Worm (Caenorhabditis elegans) whole organism, young adult: ENCODE results near the gene nhr-197.

Source experiments
- B0261.1 ChIP-seq: sonication (generic microtip); optimal IDR thresholded peaks from 2 replicates; lab custom pipeline; 2016; ENCODE audit warnings: mild to moderate bottlenecking, missing genetic modification characterization, moderate library complexity, missing compliant biosample characterization
- C06A6.2 ChIP-seq: fragments of 200-800 bp; sonication (Bioruptor generic); conservative IDR thresholded peaks from 2 replicates; pipeline ENCODE4 v1.3.6; 2022; ENCODE audit warnings: missing genetic modification characterization, missing compliant biosample characterization
- C17E4.6 ChIP-seq: fragments of 200-800 bp; sonication (Bioruptor generic); IDR thresholded peaks from 2 replicates; pipeline ENCODE4 v1.3.6; 2022; ENCODE audit warnings: missing genetic modification reagents, missing genetic modification characterization, missing compliant biosample characterization
- D2030.7 ChIP-seq: fragments of 200-800 bp; sonication (Bioruptor generic); IDR thresholded peaks from 2 replicates; pipeline ENCODE4 v1.3.6; 2022; ENCODE audit warnings: missing genetic modification reagents, missing genetic modification characterization, missing compliant biosample characterization
- F23B12.7 ChIP-seq: sonication (generic microtip); optimal IDR thresholded peaks from 2 replicates; lab custom pipeline; 2017; ENCODE audit warnings: missing genetic modification characterization, mild to moderate bottlenecking, missing compliant biosample characterization, antibody characterized with exemption, moderate library complexity; ENCODE audit not compliant: insufficient read depth
- F39B2.1 ChIP-seq: fragments of 200-800 bp; sonication (Bioruptor generic); IDR thresholded peaks from 2 replicates; pipeline ENCODE4 v1.3.6; 2022; ENCODE audit warnings: missing genetic modification reagents, missing genetic modification characterization, missing compliant biosample characterization
- F52B5.7 ChIP-seq: sonication (generic microtip); optimal IDR thresholded peaks from 2 replicates; lab custom pipeline; 2016; ENCODE audit warnings: mild to moderate bottlenecking, missing genetic modification characterization, missing compliant biosample characterization
- F55B11.4 ChIP-seq: sonication (generic microtip); optimal IDR thresholded peaks from 2 replicates; lab custom pipeline; 2016; ENCODE audit warnings: missing compliant biosample characterization, missing genetic modification characterization, borderline replicate concordance; ENCODE audit not compliant: insufficient read depth
- F57A8.1 ChIP-seq: fragments of 200-800 bp; sonication (Bioruptor generic); optimal IDR thresholded peaks from 2 replicates; lab custom pipeline; 2018; ENCODE audit warnings: mild to moderate bottlenecking, missing genetic modification characterization, moderate library complexity, missing compliant biosample characterization
- K11D2.4 ChIP-seq: fragments of 200-800 bp; sonication (Bioruptor generic); IDR thresholded peaks from 2 replicates; pipeline ENCODE4 v1.3.6; 2022; ENCODE audit warnings: missing genetic modification reagents, missing genetic modification characterization, missing compliant biosample characterization
- T26A5.8 ChIP-seq: sonication (generic microtip); optimal IDR thresholded peaks from 2 replicates; lab custom pipeline; 2016; ENCODE audit warnings: missing genetic modification characterization, missing compliant biosample characterization
- Y53F4B.3 ChIP-seq: fragments of 200-800 bp; sonication (Bioruptor generic); IDR thresholded peaks from 2 replicates; pipeline ENCODE4 v1.3.6; 2022; ENCODE audit warnings: missing genetic modification reagents, missing genetic modification characterization, missing compliant biosample characterization
- Y53G8AR.9 ChIP-seq: fragments of 200-800 bp; sonication (Bioruptor generic); conservative IDR thresholded peaks from 2 replicates; pipeline ENCODE4 v1.3.6; 2022; ENCODE audit warnings: missing genetic modification reagents, missing genetic modification characterization, missing compliant biosample characterization
- Y67H2A.10 ChIP-seq: fragments of 200-800 bp; sonication (Bioruptor generic); conservative IDR thresholded peaks from 2 replicates; pipeline ENCODE4 v1.3.6; 2022; ENCODE audit warnings: missing genetic modification reagents, missing genetic modification characterization, missing compliant biosample characterization
- akir-1 ChIP-seq: fragments of 200-800 bp; sonication (Bioruptor generic); optimal IDR thresholded peaks from 2 replicates; lab custom pipeline; 2018; ENCODE audit warnings: mild to moderate bottlenecking, missing genetic modification characterization, moderate library complexity, missing compliant biosample characterization
- ama-1 ChIP-seq, 3 experiments: fragments of 150-350 bp in 1 of 3; sonication (generic microtip) in 2 of 3; optimal IDR thresholded peaks; 2 replicates each; lab custom pipeline; 2014 to 2018; ENCODE audit warnings: missing biosample characterization in 2 of 3, missing genetic modification characterization in 2 of 3, missing genetic modification reagents in 2 of 3
- aptf-2 ChIP-seq: fragments of 200-800 bp; sonication (Bioruptor generic); conservative IDR thresholded peaks from 2 replicates; pipeline ENCODE4 v1.3.6; 2022; ENCODE audit warnings: missing genetic modification reagents, missing genetic modification characterization, missing compliant biosample characterization
- bed-2 ChIP-seq: fragments of 200-800 bp; sonication (Bioruptor generic); IDR thresholded peaks from 2 replicates; pipeline ENCODE4 v1.3.6; 2022; ENCODE audit warnings: missing genetic modification reagents, missing genetic modification characterization, missing compliant biosample characterization
- cebp-1 ChIP-seq, 2 experiments: fragments of 200-800 bp in 1 of 2; sonication (Bioruptor generic) in 1 of 2; sonication (generic microtip) in 1 of 2; IDR thresholded peaks in 1 of 2; optimal IDR thresholded peaks in 1 of 2; 2 replicates each; pipeline versions ENCODE4 v1.3.6 to Lab custom; 2017 to 2022; ENCODE audit warnings: missing compliant biosample characterization in 2 of 2, missing genetic modification characterization in 2 of 2, mild to moderate bottlenecking in 1 of 2, missing genetic modification reagents in 1 of 2, moderate library complexity in 1 of 2
- ceh-40 ChIP-seq: fragments of 200-800 bp; sonication (Bioruptor generic); IDR thresholded peaks from 2 replicates; pipeline ENCODE4 v1.3.6; 2022; ENCODE audit warnings: missing genetic modification characterization, missing compliant biosample characterization
- chd-7 ChIP-seq: sonication (generic microtip); optimal IDR thresholded peaks from 2 replicates; lab custom pipeline; 2016; ENCODE audit warnings: mild to moderate bottlenecking, missing genetic modification characterization, moderate library complexity, missing compliant biosample characterization
- die-1 ChIP-seq: sonication (generic microtip); optimal IDR thresholded peaks from 2 replicates; lab custom pipeline; 2016; ENCODE audit warnings: missing genotype, mild to moderate bottlenecking, missing genetic modification characterization, missing compliant biosample characterization
- dox-1 ChIP-seq: fragments of 200-800 bp; sonication (Bioruptor generic); IDR thresholded peaks from 2 replicates; pipeline ENCODE4 v1.3.6; 2022; ENCODE audit warnings: missing genetic modification reagents, missing genetic modification characterization, missing compliant biosample characterization
- efl-1 ChIP-seq: fragments of 150-350 bp; optimal IDR thresholded peaks from 2 replicates; lab custom pipeline; 2014; ENCODE audit warnings: missing biosample characterization, missing genetic modification reagents, missing genetic modification characterization
- egl-18 ChIP-seq: fragments of 200-800 bp; sonication (Bioruptor generic); IDR thresholded peaks from 2 replicates; pipeline ENCODE4 v1.3.6; 2022; ENCODE audit warnings: missing genetic modification reagents, missing genetic modification characterization, missing compliant biosample characterization
- him-1 ChIP-seq: sonication (generic microtip); optimal IDR thresholded peaks from 2 replicates; lab custom pipeline; 2016; ENCODE audit warnings: missing genotype, missing genetic modification reagents, missing genetic modification characterization, missing compliant biosample characterization
- hlh-26 ChIP-seq: fragments of 200-800 bp; sonication (Bioruptor generic); conservative IDR thresholded peaks from 2 replicates; pipeline ENCODE4 v1.3.6; 2022; ENCODE audit warnings: missing genetic modification reagents, missing genetic modification characterization, missing compliant biosample characterization
- hrde-1 ChIP-seq: sonication (generic microtip); optimal IDR thresholded peaks from 2 replicates; lab custom pipeline; 2016; ENCODE audit warnings: missing genetic modification characterization, mild to moderate bottlenecking, missing compliant biosample characterization, moderate library complexity, missing genotype, missing genetic modification reagents, borderline replicate concordance
- hsf-1 ChIP-seq: fragments of 200-800 bp; sonication (Bioruptor generic); IDR thresholded peaks from 2 replicates; pipeline ENCODE4 v1.3.6; 2022; ENCODE audit warnings: missing genetic modification reagents, missing genetic modification characterization, missing compliant biosample characterization
- lin-35 ChIP-seq, 3 experiments: fragments of 150-350 bp in 2 of 3; sonication (generic microtip) in 1 of 3; optimal IDR thresholded peaks; 2 replicates each; lab custom pipeline; 2014 to 2018; ENCODE audit warnings: missing biosample characterization in 3 of 3, missing genetic modification characterization in 3 of 3, missing genetic modification reagents in 3 of 3
- lsl-1 ChIP-seq: fragments of 200-800 bp; sonication (Bioruptor generic); optimal IDR thresholded peaks from 2 replicates; lab custom pipeline; 2018; ENCODE audit warnings: mild to moderate bottlenecking, missing genetic modification characterization, moderate library complexity, missing compliant biosample characterization
- mel-28 ChIP-seq: sonication (generic microtip); optimal IDR thresholded peaks from 2 replicates; lab custom pipeline; 2016; ENCODE audit warnings: borderline replicate concordance, mild to moderate bottlenecking, missing genetic modification characterization, missing compliant biosample characterization
- nfya-1 ChIP-seq: sonication (generic microtip); optimal IDR thresholded peaks from 2 replicates; lab custom pipeline; 2017; ENCODE audit warnings: antibody characterized with exemption, missing compliant biosample characterization, missing genetic modification characterization, borderline replicate concordance; ENCODE audit not compliant: insufficient read depth
- nhr-179 ChIP-seq: sonication (generic microtip); optimal IDR thresholded peaks from 2 replicates; lab custom pipeline; 2016; ENCODE audit warnings: mild to moderate bottlenecking, missing genetic modification characterization, missing compliant biosample characterization
- nhr-80 ChIP-seq: sonication (generic microtip); optimal IDR thresholded peaks from 2 replicates; lab custom pipeline; 2016; ENCODE audit warnings: missing genetic modification characterization, missing compliant biosample characterization
- pha-4 ChIP-seq: fragments of 150-350 bp; sonication (generic microtip); optimal IDR thresholded peaks from 2 replicates; lab custom pipeline; 2014; ENCODE audit warnings: missing biosample characterization, missing genetic modification reagents, missing genetic modification characterization
- rpc-1 ChIP-seq, 2 experiments: fragments of 150-350 bp in 1 of 2; sonication (generic microtip) in 1 of 2; optimal IDR thresholded peaks; 2 replicates each; lab custom pipeline; 2014 to 2018; ENCODE audit warnings: missing biosample characterization in 1 of 2, missing genetic modification characterization in 1 of 2, missing genetic modification reagents in 1 of 2, missing genotype in 1 of 2
- snpc-3.4 ChIP-seq: sonication (generic microtip); optimal IDR thresholded peaks from 2 replicates; lab custom pipeline; 2017; ENCODE audit warnings: missing genetic modification characterization, mild to moderate bottlenecking, missing compliant biosample characterization, antibody characterized with exemption, moderate library complexity, missing genotype, missing genetic modification reagents
- tbp1 ChIP-seq: fragments of 200-800 bp; sonication (Bioruptor generic); optimal IDR thresholded peaks from 2 replicates; lab custom pipeline; 2018; ENCODE audit warnings: mild to moderate bottlenecking, missing genetic modification characterization, missing compliant biosample characterization
- unc-62 ChIP-seq: fragments of 150-350 bp; optimal IDR thresholded peaks from 2 replicates; lab custom pipeline; 2014; ENCODE audit warnings: missing biosample characterization, missing genetic modification reagents, missing genetic modification characterization
- xnd-1 ChIP-seq: sonication (generic microtip); optimal IDR thresholded peaks from 2 replicates; lab custom pipeline; 2016; ENCODE audit warnings: missing genotype, missing genetic modification reagents, missing genetic modification characterization, missing compliant biosample characterization
- ztf-18 ChIP-seq: sonication (generic microtip); optimal IDR thresholded peaks from 2 replicates; lab custom pipeline; 2016; ENCODE audit warnings: missing genotype, mild to moderate bottlenecking, missing genetic modification characterization, missing compliant biosample characterization
- ztf-22 ChIP-seq: fragments of 200-800 bp; sonication (Bioruptor generic); optimal IDR thresholded peaks from 2 replicates; lab custom pipeline; 2018; ENCODE audit warnings: mild to moderate bottlenecking, missing genetic modification characterization, moderate library complexity, missing compliant biosample characterization
- ztf-6 ChIP-seq: fragments of 200-800 bp; sonication (Bioruptor generic); IDR thresholded peaks from 2 replicates; pipeline ENCODE4 v1.3.6; 2022; ENCODE audit warnings: missing genetic modification reagents, missing genetic modification characterization, missing compliant biosample characterization

The nhr-197 gene

ce11 chrV:15721431-15721830 is 33.7 kb downstream of the nhr-197 start:
- TF ChIP-seq Y53G8AR.9 (GFP tag; lab: Robert Waterston, UW): no peak
- no peak for TF ChIP-seq nhr-80
- TF ChIP-seq lsl-1 (GFP tag; lab: Kevin White, UChicago): no peak
- TF ChIP-seq hlh-26 (GFP tag; lab: Robert Waterston, UW): no peak
- TF ChIP-seq ama-1 (optimal IDR thresholded peaks at IDR 0.05; lab: Kevin White, UChicago): no peak
- TF ChIP-seq ama-1 (GFP tag; optimal IDR thresholded peaks at IDR 0.05; lab: Kevin White, UChicago): no peak
- no peak for TF ChIP-seq F23B12.7 (tag; lab: Kevin White, UChicago)
- no peak for TF ChIP-seq Y53F4B.3 (GFP tag; lab: Robert Waterston, UW)
- TF ChIP-seq nfya-1 (tag; lab: Kevin White, UChicago): no peak

ce11 chrV:15721888-15722287 is 34.1 kb downstream of the nhr-197 start, which contains the start of gene srh-140:
Gene srh-140, plus strand, starts transcription at chrV:15722188.
- no peak for TF ChIP-seq dox-1 (GFP tag; lab: Robert Waterston, UW)
- TF ChIP-seq ceh-40 (GFP tag; lab: Robert Waterston, UW): no peak
- no peak for TF ChIP-seq F55B11.4
- TF ChIP-seq ztf-6: no peak
- no peak for TF ChIP-seq him-1 (tag; lab: Kevin White, UChicago)
- no peak for TF ChIP-seq tbp1 (GFP tag; lab: Kevin White, UChicago)
- no peak for TF ChIP-seq rpc-1 (optimal IDR thresholded peaks at IDR 0.05; lab: Kevin White, UChicago)
- TF ChIP-seq rpc-1 (tag; optimal IDR thresholded peaks at IDR 0.05; lab: Kevin White, UChicago): no peak
- no peak for TF ChIP-seq efl-1 (GFP tag; lab: Kevin White, UChicago)
- TF ChIP-seq B0261.1: no peak
- no peak for TF ChIP-seq F57A8.1
- no peak for TF ChIP-seq aptf-2 (GFP tag; lab: Robert Waterston, UW)
- TF ChIP-seq hsf-1: no peak
- no peak for TF ChIP-seq unc-62 (GFP tag; lab: Kevin White, UChicago)
- no peak for TF ChIP-seq D2030.7 (GFP tag; lab: Robert Waterston, UW)
- no peak for TF ChIP-seq cebp-1 (GFP tag; IDR thresholded peaks at IDR 0.05; lab: Robert Waterston, UW)
- TF ChIP-seq cebp-1 (tag; optimal IDR thresholded peaks at IDR 0.05; lab: Kevin White, UChicago): no peak
- no peak for TF ChIP-seq Y67H2A.10 (GFP tag; lab: Robert Waterston, UW)
- TF ChIP-seq pha-4: no peak
- TF ChIP-seq ztf-22: no peak
- TF ChIP-seq bed-2 (GFP tag; lab: Robert Waterston, UW): no peak
- TF ChIP-seq die-1 (tag; lab: Kevin White, UChicago): no peak

ce11 chrV:15726610-15727009 is 38.9 kb downstream of the nhr-197 start, which contains the start of the genes irld-57 and sfxn-1.3:
Gene irld-57, minus strand, starts transcription at chrV:15726710.
Gene sfxn-1.3, plus strand, starts transcription at chrV:15726841.
- TF ChIP-seq C17E4.6 (GFP tag; lab: Robert Waterston, UW): no peak
- no peak for TF ChIP-seq F39B2.1 (GFP tag; lab: Robert Waterston, UW)
- TF ChIP-seq C06A6.2 (GFP tag; lab: Robert Waterston, UW): no peak
- no peak for TF ChIP-seq lin-35 (GFP tag; optimal IDR thresholded peaks at IDR 0.05; lab: Kevin White, UChicago)

DNA sequence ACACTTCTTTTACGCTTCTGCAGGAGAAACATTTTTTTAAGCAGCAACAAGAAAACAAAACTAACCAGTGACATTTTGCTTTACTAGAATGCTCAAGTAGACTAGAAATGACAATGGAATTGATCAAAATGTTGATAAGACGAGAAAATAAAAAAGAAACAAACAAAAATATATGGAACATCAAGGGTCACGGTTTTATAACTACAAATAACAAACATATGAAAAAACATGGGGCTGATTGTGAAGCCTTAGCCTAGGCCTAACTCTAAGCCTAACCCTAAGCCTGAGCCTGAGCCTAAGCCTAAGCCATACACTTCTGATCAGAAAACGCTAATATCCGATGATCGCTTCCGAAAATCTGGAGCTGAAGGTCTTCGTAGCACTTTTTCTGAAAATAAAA is 42.7 kb downstream of the nhr-197 start, which contains the start of gene Y6E2A.10:
Gene Y6E2A.10, minus strand, starts transcription at position 101 of the 400 bp plus-strand sequence.
- no peak for TF ChIP-seq egl-18 (GFP tag; lab: Robert Waterston, UW)
- no peak for TF ChIP-seq snpc-3.4
- no peak for TF ChIP-seq chd-7 (tag; lab: Kevin White, UChicago)
- TF ChIP-seq xnd-1 (tag; lab: Kevin White, UChicago): no peak
- TF ChIP-seq hsf-1: no peak
- TF ChIP-seq hrde-1 (tag; lab: Kevin White, UChicago): no peak
- no peak for TF ChIP-seq T26A5.8 (tag; lab: Kevin White, UChicago)
- TF ChIP-seq mel-28 (tag; lab: Kevin White, UChicago): no peak
- no peak for TF ChIP-seq F52B5.7 (tag; lab: Kevin White, UChicago)
- no peak for TF ChIP-seq nhr-80
- no peak for TF ChIP-seq ztf-18 (tag; lab: Kevin White, UChicago)
- TF ChIP-seq akir-1: no peak
- TF ChIP-seq K11D2.4 (GFP tag; lab: Robert Waterston, UW): no peak
- TF ChIP-seq nhr-179 (tag; lab: Kevin White, UChicago): no peak
